Worm (Caenorhabditis elegans) whole organism, L4/young adult: ENCODE measurements around the gene C50H11.13.

ENCODE experiments used
- W03F9.2 ChIP-seq: fragments of 150-350 bp; optimal IDR thresholded peaks from 2 replicates; lab custom pipeline; 2014; ENCODE audit warnings: missing biosample characterization, missing genetic modification characterization
- dao-5 ChIP-seq: sonication (generic microtip); optimal IDR thresholded peaks from 2 replicates; lab custom pipeline; 2016; ENCODE audit warnings: missing genotype, missing genetic modification characterization, moderate library complexity, missing compliant biosample characterization
- him-1 ChIP-seq: sonication (generic microtip); optimal IDR thresholded peaks from 2 replicates; lab custom pipeline; 2016; ENCODE audit warnings: missing genotype, missing genetic modification reagents, missing genetic modification characterization, missing compliant biosample characterization

ce11 chrV:3086260-3086659 is 14.8 kb upstream of the C50H11.13 start, which contains the start of gene srt-8:
- TF ChIP-seq him-1, result no peak
- no peak for TF ChIP-seq dao-5 (tag; lab: Kevin White, UChicago)
- no peak for TF ChIP-seq W03F9.2
